Fruit fly (Drosophila melanogaster): ENCODE measurements around the gene CG12723.
"Not testable (repeated sequence)": the region's sequence is repeated elsewhere in the genome, so short reads cannot be mapped to it uniquely, and the experiment has no call there.

The CG12723 gene

DNA sequence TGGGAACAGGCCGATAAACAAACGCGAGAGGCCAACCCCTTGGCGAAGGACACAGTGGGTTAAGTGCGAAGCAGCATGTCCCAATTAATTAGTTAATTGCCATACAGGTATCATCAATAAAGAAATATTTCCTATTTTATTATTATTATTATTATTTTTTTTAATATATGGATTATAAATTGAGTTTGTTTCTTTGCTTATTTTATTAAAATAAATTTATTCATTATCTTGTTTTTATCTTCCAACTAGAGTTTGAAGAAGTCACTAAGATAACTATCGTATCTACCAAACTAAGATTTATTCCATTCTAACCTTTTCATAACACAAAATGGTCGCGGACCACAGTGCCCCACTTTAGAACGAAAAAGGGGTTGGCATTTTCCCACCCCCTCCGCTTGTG lies 16.4 kb upstream of the CG12723 start:
- no peak for TF ChIP-seq insv (optimal IDR thresholded peaks at IDR 0.05)
- TF ChIP-seq ttk (optimal IDR thresholded peaks at IDR 0.05), result no peak
- TF ChIP-seq Myc (optimal IDR thresholded peaks at IDR 0.05), result no peak
- no peak for TF ChIP-seq Sin3A (optimal IDR thresholded peaks at IDR 0.05)
- TF ChIP-seq psq (optimal IDR thresholded peaks at IDR 0.05), result no peak
- TF ChIP-seq h (optimal IDR thresholded peaks at IDR 0.05), result no peak

DNA sequence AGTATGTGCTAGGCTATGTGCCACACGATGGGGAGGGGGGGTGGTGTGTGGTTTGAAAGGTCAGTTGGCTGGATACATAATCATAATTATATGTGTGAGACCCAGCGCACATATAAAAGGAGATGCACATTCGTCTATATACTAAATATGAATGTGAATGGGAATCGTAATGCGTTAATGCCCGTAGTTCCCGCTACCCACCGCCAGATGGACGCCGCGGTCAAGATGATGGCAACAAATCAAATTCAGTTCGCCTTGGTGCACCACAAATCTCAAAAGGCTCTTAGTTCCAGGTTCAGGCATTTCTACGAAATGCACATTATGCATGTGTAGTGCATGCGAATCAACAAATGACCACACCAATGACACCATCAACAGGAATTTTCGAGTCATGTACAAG lies 13.0 kb upstream of the CG12723 start:
- TF ChIP-seq insv (optimal IDR thresholded peaks at IDR 0.05) (no peak), ttk (optimal IDR thresholded peaks at IDR 0.05) (no peak), h (optimal IDR thresholded peaks at IDR 0.05) (no peak), psq (optimal IDR thresholded peaks at IDR 0.05) (no peak), Sin3A (optimal IDR thresholded peaks at IDR 0.05) (no peak), Myc (optimal IDR thresholded peaks at IDR 0.05) (no peak)

DNA sequence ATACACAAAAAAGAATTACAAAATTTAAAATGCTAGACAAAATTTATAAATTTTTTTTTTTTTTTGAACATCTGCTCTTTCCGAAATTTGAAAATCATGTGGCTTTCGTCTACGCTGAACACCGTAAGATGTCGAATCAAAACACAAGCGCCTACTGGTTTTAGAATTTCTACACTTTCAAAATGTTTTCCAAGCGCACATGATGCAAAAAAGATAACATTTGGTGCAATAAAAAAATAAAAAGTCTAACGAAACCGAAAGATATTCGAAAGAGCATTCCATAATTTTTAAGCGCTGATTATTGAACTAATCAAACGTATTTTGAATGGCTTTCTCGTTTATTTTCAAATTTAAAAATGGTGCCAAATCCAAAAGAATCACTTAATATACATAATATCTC lies 10.5 kb upstream of the CG12723 start, which contains the start of gene CG44437:
Gene CG44437, minus strand, starts transcription at position 101 of the 400 bp plus-strand sequence.
- TF ChIP-seq h (optimal IDR thresholded peaks at IDR 0.05) (no peak), psq (optimal IDR thresholded peaks at IDR 0.05) (no peak), insv (optimal IDR thresholded peaks at IDR 0.05) (no peak), Myc (optimal IDR thresholded peaks at IDR 0.05) (no peak), ttk (optimal IDR thresholded peaks at IDR 0.05) (no peak), Sin3A (optimal IDR thresholded peaks at IDR 0.05) (no peak)

DNA sequence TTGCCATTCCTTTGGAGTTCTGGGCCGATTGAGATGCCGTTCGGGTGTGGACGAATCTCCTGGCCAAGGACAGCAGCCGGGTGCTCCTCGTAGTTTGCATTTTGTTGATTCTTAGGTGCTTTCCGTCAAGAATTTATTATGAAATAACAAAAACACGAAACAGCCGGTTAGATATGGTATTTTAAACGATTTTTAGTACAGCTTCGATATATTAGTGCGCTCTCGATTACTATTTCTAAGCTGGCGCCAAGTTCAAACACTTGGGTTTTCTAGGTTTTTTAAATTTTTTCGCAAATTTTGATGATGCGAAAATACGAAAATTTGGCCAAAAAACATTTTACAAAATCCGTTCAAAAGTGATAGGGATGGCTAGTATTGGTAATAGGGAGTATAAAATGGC lies 2.6 kb upstream of the CG12723 start, which contains the start of gene Coq5:
Gene Coq5, minus strand, starts transcription at position 303 of the 400 bp plus-strand sequence.
- no peak for TF ChIP-seq h (optimal IDR thresholded peaks at IDR 0.05)
- no peak for TF ChIP-seq Myc (optimal IDR thresholded peaks at IDR 0.05)
- TF ChIP-seq insv (optimal IDR thresholded peaks at IDR 0.05), result no peak
- TF ChIP-seq ttk (optimal IDR thresholded peaks at IDR 0.05), result no peak
- TF ChIP-seq psq (optimal IDR thresholded peaks at IDR 0.05), result no peak
- TF ChIP-seq Sin3A (optimal IDR thresholded peaks at IDR 0.05), result no peak

DNA sequence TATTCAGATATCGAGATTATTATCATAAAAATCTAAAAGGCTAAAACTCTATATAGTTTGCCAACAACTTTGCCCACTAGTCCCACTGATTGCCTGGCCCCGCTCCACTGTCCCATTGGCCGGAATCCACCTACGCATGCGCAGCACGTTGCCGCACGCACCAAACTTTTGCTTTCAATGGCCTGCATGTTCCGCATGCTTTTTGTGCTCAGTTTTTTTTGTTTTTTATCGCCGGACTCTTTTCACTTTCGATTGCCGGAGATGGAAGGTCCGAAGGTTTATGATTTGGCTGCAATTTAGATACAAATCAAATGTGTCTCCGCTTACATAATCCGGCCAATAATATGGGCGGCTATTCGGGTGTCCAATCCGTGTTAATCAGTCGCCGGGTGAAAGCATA lies 556 bp upstream of the CG12723 start:
- TF ChIP-seq insv (optimal IDR thresholded peaks at IDR 0.05) (no peak), ttk (optimal IDR thresholded peaks at IDR 0.05) (no peak), Sin3A (optimal IDR thresholded peaks at IDR 0.05) (no peak), h (optimal IDR thresholded peaks at IDR 0.05) (no peak), Myc (optimal IDR thresholded peaks at IDR 0.05) (no peak), psq (optimal IDR thresholded peaks at IDR 0.05) (no peak)

DNA sequence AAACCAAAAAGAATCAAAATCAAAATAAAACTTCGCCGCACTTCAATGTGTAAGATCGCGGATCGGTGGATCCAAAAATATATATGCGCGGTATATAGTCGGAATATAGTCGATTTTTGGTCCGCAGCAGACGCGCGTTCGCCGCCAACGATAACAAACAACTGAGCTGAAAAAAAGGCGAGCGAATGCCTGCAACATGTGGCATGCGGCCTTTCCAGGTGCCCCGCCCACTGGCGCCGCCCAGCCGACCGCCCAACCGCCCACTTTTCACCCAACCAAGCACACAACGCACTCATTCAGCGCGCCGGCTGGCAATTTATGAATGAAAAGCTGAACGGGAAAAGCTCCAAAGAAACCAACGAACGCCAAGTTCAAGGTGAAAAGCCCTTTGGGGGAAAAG lies 2.7 kb downstream of the CG12723 start, which contains the start of gene Lgr4:
Gene Lgr4, minus strand, starts transcription at position 133 of the 400 bp plus-strand sequence.
- no peak for TF ChIP-seq psq (optimal IDR thresholded peaks at IDR 0.05)
- TF ChIP-seq insv (optimal IDR thresholded peaks at IDR 0.05), result no peak
- no peak for TF ChIP-seq h (optimal IDR thresholded peaks at IDR 0.05)
- TF ChIP-seq ttk (optimal IDR thresholded peaks at IDR 0.05), result no peak
- TF ChIP-seq Myc (optimal IDR thresholded peaks at IDR 0.05), result no peak
- TF ChIP-seq Sin3A (optimal IDR thresholded peaks at IDR 0.05), result no peak

DNA sequence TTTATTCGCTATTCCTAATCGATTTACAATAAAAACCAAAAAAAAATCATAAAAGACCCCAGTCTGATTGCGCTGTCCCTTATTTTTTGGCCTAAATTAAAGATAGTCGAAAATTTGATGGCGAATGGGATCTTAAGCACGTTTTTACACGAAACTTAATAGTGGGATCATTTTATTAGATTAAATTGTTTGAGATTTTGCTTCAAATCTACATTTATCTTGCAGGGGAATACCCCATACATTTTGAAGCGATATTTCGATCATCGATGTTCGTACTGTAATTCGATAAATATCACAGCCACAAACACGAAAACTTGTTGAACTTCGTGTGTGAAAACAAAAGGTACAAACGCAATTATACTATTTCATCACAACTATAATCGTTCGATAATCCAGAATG lies 7.5 kb downstream of the CG12723 start, which contains the start of gene CG32641:
Gene CG32641, plus strand, starts transcription at position 301 of the 400 bp plus-strand sequence.
- TF ChIP-seq h, Sin3A, psq (optimal IDR thresholded peaks at IDR 0.05): not testable (repeated sequence)

DNA sequence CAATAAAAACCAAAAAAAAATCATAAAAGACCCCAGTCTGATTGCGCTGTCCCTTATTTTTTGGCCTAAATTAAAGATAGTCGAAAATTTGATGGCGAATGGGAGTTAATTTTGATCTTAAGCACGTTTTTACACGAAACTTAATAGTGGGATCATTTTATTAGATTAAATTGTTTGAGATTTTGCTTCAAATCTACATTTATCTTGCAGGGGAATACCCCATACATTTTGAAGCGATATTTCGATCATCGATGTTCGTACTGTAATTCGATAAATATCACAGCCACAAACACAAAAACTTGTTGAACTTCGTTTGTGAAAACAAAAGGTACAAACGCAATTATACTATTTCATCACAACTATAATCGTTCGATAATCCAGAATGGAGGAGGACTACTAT lies 14.0 kb downstream of the CG12723 start, which contains the start of gene CG32640:
Gene CG32640, plus strand, starts transcription at position 286 of the 400 bp plus-strand sequence.
- not testable (repeated sequence) for TF ChIP-seq Myc, Sin3A, insv (optimal IDR thresholded peaks at IDR 0.05)

DNA sequence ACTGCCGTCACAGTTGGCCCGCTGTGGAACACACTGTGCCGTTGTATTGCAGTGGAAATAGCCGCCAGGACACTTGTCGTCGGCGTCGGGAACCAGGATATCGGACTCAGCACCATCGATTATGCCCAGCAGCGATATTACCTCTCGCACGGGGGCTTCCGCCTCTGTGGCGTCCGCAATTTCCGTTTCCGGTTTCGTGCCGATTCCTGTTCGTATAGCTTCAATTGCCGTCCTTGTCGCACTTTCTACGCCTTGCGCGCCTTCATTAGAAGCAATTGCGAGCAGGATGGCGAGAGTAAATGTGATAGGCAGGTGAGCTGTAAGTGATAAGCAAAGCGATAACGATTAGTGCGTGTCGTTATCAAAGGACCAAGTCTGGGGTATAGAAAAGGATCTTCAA lies 18.8 kb downstream of the CG12723 start:
- TF ChIP-seq Myc (optimal IDR thresholded peaks at IDR 0.05) (no peak), h (optimal IDR thresholded peaks at IDR 0.05) (no peak), Sin3A (optimal IDR thresholded peaks at IDR 0.05) (no peak), ttk (optimal IDR thresholded peaks at IDR 0.05) (no peak), insv (optimal IDR thresholded peaks at IDR 0.05) (no peak), psq (optimal IDR thresholded peaks at IDR 0.05) (no peak)

DNA sequence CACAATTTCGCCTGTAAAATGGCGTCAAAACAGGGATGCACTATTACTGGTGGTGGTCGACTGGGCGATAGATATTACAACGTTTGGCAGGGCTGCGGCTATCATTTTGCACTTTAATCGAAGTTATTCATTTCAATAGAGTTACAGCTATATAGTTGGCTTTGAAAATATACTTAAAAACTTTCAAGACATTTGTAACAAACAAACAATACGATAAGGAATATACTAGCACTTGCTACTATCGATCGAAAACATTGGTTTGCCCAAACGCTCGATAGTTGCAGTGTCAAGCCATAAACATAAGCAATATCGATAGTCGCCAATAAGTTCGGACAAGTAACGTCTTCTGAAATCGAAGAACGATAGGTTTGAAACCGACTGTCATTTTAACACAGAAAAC lies 32.2 kb downstream of the CG12723 start, which contains the start of the genes Bap60 and CG12096:
Gene Bap60, minus strand, starts transcription at position 28 of the 400 bp plus-strand sequence.
Gene CG12096, plus strand, starts transcription at position 124 of the 400 bp plus-strand sequence.
- no peak for TF ChIP-seq ttk (optimal IDR thresholded peaks at IDR 0.05)
- TF ChIP-seq insv (optimal IDR thresholded peaks at IDR 0.05), result no peak
- no peak for TF ChIP-seq psq (optimal IDR thresholded peaks at IDR 0.05)
- no peak for TF ChIP-seq Myc (optimal IDR thresholded peaks at IDR 0.05)
- no peak for TF ChIP-seq Sin3A (optimal IDR thresholded peaks at IDR 0.05)
- no peak for TF ChIP-seq h (optimal IDR thresholded peaks at IDR 0.05)

DNA sequence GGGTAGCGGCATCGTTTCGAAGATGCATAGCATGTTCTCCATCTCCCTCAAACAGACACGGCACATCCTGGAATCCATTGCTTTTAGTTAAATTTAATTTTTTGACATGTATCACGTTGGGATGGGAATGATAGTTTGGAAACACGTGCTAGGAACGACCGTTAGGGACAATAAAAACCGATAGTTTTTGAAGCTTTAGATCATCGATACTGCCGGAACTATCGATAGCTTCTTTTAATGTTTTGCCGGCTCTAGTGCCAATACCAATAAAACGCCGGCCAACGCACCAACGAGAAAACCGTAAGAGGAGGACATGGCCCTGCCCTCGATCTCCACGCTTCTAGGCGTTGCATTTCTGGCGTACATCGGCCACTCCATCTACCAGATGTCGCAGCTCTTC lies 36.9 kb downstream of the CG12723 start, which contains the start of the genes CG4318 and CG4332:
Gene CG4318, minus strand, starts transcription at position 142 of the 400 bp plus-strand sequence.
Gene CG4332, plus strand, starts transcription at position 256 of the 400 bp plus-strand sequence.
- TF ChIP-seq h (optimal IDR thresholded peaks at IDR 0.05), result no peak
- TF ChIP-seq ttk (optimal IDR thresholded peaks at IDR 0.05), result no peak
- no peak for TF ChIP-seq psq (optimal IDR thresholded peaks at IDR 0.05)
- no peak for TF ChIP-seq Sin3A (optimal IDR thresholded peaks at IDR 0.05)
- TF ChIP-seq Myc (optimal IDR thresholded peaks at IDR 0.05), result no peak
- no peak for TF ChIP-seq insv (optimal IDR thresholded peaks at IDR 0.05)

DNA sequence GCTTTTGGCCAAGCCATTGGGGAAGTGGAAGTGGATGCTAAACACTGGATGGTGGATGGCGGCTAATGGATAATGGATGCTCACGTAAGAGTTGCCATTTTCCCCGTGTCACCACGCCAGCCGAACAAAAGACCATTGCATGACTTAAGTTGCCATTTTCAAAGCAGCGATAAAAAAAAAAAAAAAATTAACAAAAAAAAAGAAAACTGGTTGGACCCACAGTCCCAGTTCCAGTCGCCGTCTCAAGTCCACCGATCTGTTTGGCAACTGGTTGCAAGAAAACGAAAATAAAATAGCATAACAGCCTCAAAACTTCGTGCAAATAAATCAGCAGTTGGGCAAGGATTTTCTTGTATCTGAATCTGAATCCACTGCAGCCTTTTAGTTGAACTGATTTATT lies 42.6 kb downstream of the CG12723 start:
- TF ChIP-seq h (optimal IDR thresholded peaks at IDR 0.05), result no peak
- TF ChIP-seq insv (optimal IDR thresholded peaks at IDR 0.05), result no peak
- no peak for TF ChIP-seq psq (optimal IDR thresholded peaks at IDR 0.05)
- TF ChIP-seq ttk (optimal IDR thresholded peaks at IDR 0.05), result no peak
- no peak for TF ChIP-seq Myc (optimal IDR thresholded peaks at IDR 0.05)
- no peak for TF ChIP-seq Sin3A (optimal IDR thresholded peaks at IDR 0.05)

DNA sequence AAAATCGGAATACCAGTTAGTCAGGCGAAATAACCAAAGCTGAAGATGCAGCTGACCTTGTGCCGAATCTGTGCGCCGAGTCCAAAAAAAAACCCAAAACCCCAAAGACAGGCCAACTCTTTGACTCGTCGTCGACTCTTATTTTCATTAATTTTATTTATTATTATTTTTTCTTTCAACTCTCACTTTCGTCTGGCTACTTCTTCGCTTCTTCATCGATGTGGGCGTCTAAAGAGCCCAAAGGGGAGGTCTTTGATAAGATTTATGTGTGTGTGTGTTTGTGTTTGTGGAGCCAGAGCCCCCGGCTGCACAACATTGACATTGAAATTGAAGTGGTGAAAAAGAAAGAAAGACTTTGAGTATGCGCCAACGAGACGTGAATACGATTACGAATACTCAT lies 45.8 kb downstream of the CG12723 start:
- TF ChIP-seq h (optimal IDR thresholded peaks at IDR 0.05), result no peak
- TF ChIP-seq ttk (optimal IDR thresholded peaks at IDR 0.05), result no peak
